Worm (Caenorhabditis elegans) whole organism, early embryonic: ENCODE measurements around the gene ZK1010.5.

Source experiments
- ama-1 ChIP-seq: fragments of 150-350 bp; optimal IDR thresholded peaks from 2 replicates; lab custom pipeline; 2014
- ceh-36 ChIP-seq: sonication (generic microtip); optimal IDR thresholded peaks from 2 replicates; lab custom pipeline; 2016; ENCODE audit warnings: missing genetic modification characterization, inconsistent platforms, missing compliant biosample characterization
- ets-7 ChIP-seq: sonication (generic microtip); optimal IDR thresholded peaks from 2 replicates; lab custom pipeline; 2016; ENCODE audit warnings: missing genotype, missing genetic modification characterization, missing compliant biosample characterization
- scrt-1 ChIP-seq: fragments of 200-800 bp; sonication (Bioruptor generic); IDR thresholded peaks from 2 replicates; pipeline ENCODE4 v1.3.6; 2022; ENCODE audit warnings: missing genetic modification characterization, missing compliant biosample characterization

DNA sequence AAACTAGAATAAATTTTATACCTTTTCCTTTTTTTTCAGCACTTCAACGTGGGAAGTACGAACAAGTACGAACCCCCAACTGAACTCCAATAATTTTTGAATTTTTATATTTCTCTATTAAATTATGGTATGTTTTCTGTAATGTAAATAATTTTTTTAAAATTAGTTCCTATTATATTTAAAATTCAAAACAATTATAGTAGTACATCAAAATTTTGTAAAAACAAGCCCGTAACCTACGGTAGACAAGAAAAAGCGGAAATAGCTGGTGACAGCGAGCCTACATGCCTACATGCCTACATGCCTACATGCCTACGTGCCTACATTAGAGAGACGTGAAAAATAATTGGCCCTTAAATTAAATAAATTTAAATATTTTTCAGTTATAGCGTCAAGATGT, 44.4 kb upstream of the ZK1010.5 start, which contains the start of gene F14F7.5:
- TF ChIP-seq scrt-1 (GFP tag; lab: Robert Waterston, UW) (no peak), ets-7 (tag; lab: Kevin White, UChicago) (no peak), ceh-36 (tag; lab: Kevin White, UChicago) (no peak), ama-1 (no peak)
